Worm (Caenorhabditis elegans) whole organism, late embryonic: Measurements from ENCODE around the gene F37B4.15.

Experiments used
- C38D4.7 ChIP-seq: fragments of 200-800 bp; sonication (Bioruptor generic); optimal IDR thresholded peaks from 2 replicates; lab custom pipeline; 2018; ENCODE audit warnings: mild to moderate bottlenecking, missing genetic modification characterization, moderate library complexity, missing compliant biosample characterization
- Y22D7AL.16 ChIP-seq: sonication (generic microtip); optimal IDR thresholded peaks from 2 replicates; lab custom pipeline; 2016; ENCODE audit warnings: missing genetic modification characterization, missing compliant biosample characterization
- ama-1 ChIP-seq: fragments of 150-350 bp; optimal IDR thresholded peaks from 2 replicates; lab custom pipeline; 2014
- ceh-14 ChIP-seq: sonication (generic microtip); optimal IDR thresholded peaks from 2 replicates; lab custom pipeline; 2016; ENCODE audit warnings: missing genotype, missing genetic modification characterization, missing compliant biosample characterization
- ceh-19 ChIP-seq: fragments of 200-800 bp; sonication (Bioruptor generic); optimal IDR thresholded peaks from 2 replicates; lab custom pipeline; 2018; ENCODE audit warnings: mild to moderate bottlenecking, missing genetic modification characterization, missing compliant biosample characterization
- ceh-22 ChIP-seq: sonication (generic microtip); optimal IDR thresholded peaks from 2 replicates; lab custom pipeline; 2017; ENCODE audit warnings: missing biosample characterization, missing genetic modification characterization
- ceh-34 ChIP-seq: sonication (generic microtip); optimal IDR thresholded peaks from 2 replicates; lab custom pipeline; 2016; ENCODE audit warnings: mild to moderate bottlenecking, missing genetic modification characterization, missing compliant biosample characterization
- ceh-48 ChIP-seq: sonication (generic microtip); optimal IDR thresholded peaks from 2 replicates; lab custom pipeline; 2016; ENCODE audit warnings: missing genetic modification characterization, inconsistent platforms, missing compliant biosample characterization
- ceh-6 ChIP-seq: fragments of 200-800 bp; sonication (Bioruptor generic); optimal IDR thresholded peaks from 2 replicates; lab custom pipeline; 2018; ENCODE audit warnings: mild to moderate bottlenecking, missing genetic modification characterization, missing compliant biosample characterization
- che-1 ChIP-seq: sonication (generic microtip); optimal IDR thresholded peaks from 2 replicates; lab custom pipeline; 2016; ENCODE audit warnings: mild to moderate bottlenecking, missing genetic modification characterization, missing compliant biosample characterization
- dve-1 ChIP-seq: sonication (generic microtip); optimal IDR thresholded peaks from 2 replicates; lab custom pipeline; 2017; ENCODE audit warnings: antibody characterized with exemption, mild to moderate bottlenecking, missing genetic modification characterization, missing compliant biosample characterization
- elt-2 ChIP-seq: sonication (generic microtip); optimal IDR thresholded peaks from 2 replicates; lab custom pipeline; 2016; ENCODE audit warnings: missing genetic modification reagents, missing genetic modification characterization, missing compliant biosample characterization
- elt-4 ChIP-seq: sonication (generic microtip); optimal IDR thresholded peaks from 2 replicates; lab custom pipeline; 2016; ENCODE audit warnings: missing genetic modification characterization, missing compliant biosample characterization
- eyg-1 ChIP-seq: sonication (generic microtip); optimal IDR thresholded peaks from 2 replicates; lab custom pipeline; 2016; ENCODE audit warnings: missing genotype, missing genetic modification characterization, missing compliant biosample characterization
- fax-1 ChIP-seq: sonication (generic microtip); optimal IDR thresholded peaks from 2 replicates; lab custom pipeline; 2016; ENCODE audit warnings: missing genotype, missing genetic modification characterization, missing compliant biosample characterization
- fkh-10 ChIP-seq: fragments of 150-350 bp; optimal IDR thresholded peaks from 2 replicates; lab custom pipeline; 2014; ENCODE audit warnings: missing biosample characterization, missing genetic modification reagents, missing genetic modification characterization
- fkh-6 ChIP-seq: sonication (generic microtip); optimal IDR thresholded peaks from 2 replicates; lab custom pipeline; 2016; ENCODE audit warnings: missing genetic modification characterization, missing compliant biosample characterization
- hlh-13 ChIP-seq: fragments of 200-800 bp; sonication (Bioruptor generic); optimal IDR thresholded peaks from 2 replicates; lab custom pipeline; 2018; ENCODE audit warnings: mild to moderate bottlenecking, missing genetic modification characterization, missing compliant biosample characterization
- hlh-8 ChIP-seq: sonication (generic microtip); optimal IDR thresholded peaks from 2 replicates; lab custom pipeline; 2016; ENCODE audit warnings: missing genotype, missing genetic modification characterization, missing compliant biosample characterization
- lim-6 ChIP-seq: sonication (generic microtip); optimal IDR thresholded peaks from 2 replicates; lab custom pipeline; 2016; ENCODE audit warnings: missing genetic modification characterization, missing compliant biosample characterization
- mec-3 ChIP-seq: sonication (generic microtip); optimal IDR thresholded peaks from 2 replicates; lab custom pipeline; 2016; ENCODE audit warnings: borderline replicate concordance, missing genetic modification characterization, missing compliant biosample characterization
- nfya-1 ChIP-seq: sonication (generic microtip); optimal IDR thresholded peaks from 2 replicates; lab custom pipeline; 2017; ENCODE audit warnings: missing genetic modification characterization, mild to moderate bottlenecking, missing compliant biosample characterization, antibody characterized with exemption, moderate library complexity
- nhr-11 ChIP-seq: fragments of 150-350 bp; optimal IDR thresholded peaks from 2 replicates; lab custom pipeline; 2014; ENCODE audit warnings: missing biosample characterization, missing genetic modification characterization
- npax-4 ChIP-seq: sonication (generic microtip); optimal IDR thresholded peaks from 2 replicates; lab custom pipeline; 2016; ENCODE audit warnings: missing genetic modification characterization, missing compliant biosample characterization
- odd-2 ChIP-seq: sonication (generic microtip); optimal IDR thresholded peaks from 2 replicates; lab custom pipeline; 2017; ENCODE audit warnings: antibody characterized with exemption, mild to moderate bottlenecking, missing genetic modification characterization, missing compliant biosample characterization
- pag-3 ChIP-seq: sonication (generic microtip); optimal IDR thresholded peaks from 2 replicates; lab custom pipeline; 2016; ENCODE audit warnings: missing compliant biosample characterization, missing genetic modification characterization, borderline replicate concordance
- pax-1 ChIP-seq: fragments of 150-350 bp; optimal IDR thresholded peaks from 2 replicates; lab custom pipeline; 2014; ENCODE audit warnings: missing biosample characterization, missing genetic modification characterization
- pros-1 ChIP-seq: fragments of 150-350 bp; optimal IDR thresholded peaks from 2 replicates; lab custom pipeline; 2014; ENCODE audit warnings: missing biosample characterization, missing genetic modification reagents, missing genetic modification characterization
- sdc-2 ChIP-seq: sonication (generic microtip); optimal IDR thresholded peaks from 2 replicates; lab custom pipeline; 2016; ENCODE audit warnings: missing genotype, missing genetic modification characterization, missing compliant biosample characterization
- sox-4 ChIP-seq: sonication (generic microtip); optimal IDR thresholded peaks from 2 replicates; lab custom pipeline; 2017; ENCODE audit warnings: mild to moderate bottlenecking, missing genetic modification characterization, inconsistent platforms, missing compliant biosample characterization
- syd-9 ChIP-seq: sonication (generic microtip); optimal IDR thresholded peaks from 2 replicates; lab custom pipeline; 2016; ENCODE audit warnings: mild to moderate bottlenecking, missing genetic modification characterization, moderate library complexity, missing compliant biosample characterization
- tbx-7 ChIP-seq: sonication (generic microtip); optimal IDR thresholded peaks from 2 replicates; lab custom pipeline; 2016; ENCODE audit warnings: missing genotype, missing genetic modification characterization, missing compliant biosample characterization
- ttx-3 ChIP-seq: sonication (generic microtip); optimal IDR thresholded peaks from 2 replicates; lab custom pipeline; 2016; ENCODE audit warnings: missing genetic modification reagents, missing genetic modification characterization, missing compliant biosample characterization
- unc-3 ChIP-seq, 2 experiments: fragments of 200-800 bp in 1 of 2; sonication (Bioruptor generic) in 1 of 2; sonication (generic microtip) in 1 of 2; conservative IDR thresholded peaks in 1 of 2; optimal IDR thresholded peaks in 1 of 2; 2 replicates each; pipeline versions ENCODE4 v1.3.6 to Lab custom; 2016 to 2022; ENCODE audit warnings: missing compliant biosample characterization in 2 of 2, missing genetic modification characterization in 2 of 2, missing genetic modification reagents in 1 of 2
- unc-42 ChIP-seq: sonication (generic microtip); optimal IDR thresholded peaks from 2 replicates; lab custom pipeline; 2016; ENCODE audit warnings: missing genotype, missing genetic modification characterization, missing compliant biosample characterization
- unc-86 ChIP-seq: sonication (generic microtip); optimal IDR thresholded peaks from 2 replicates; lab custom pipeline; 2016; ENCODE audit warnings: missing genetic modification characterization, missing compliant biosample characterization
- zip-5 ChIP-seq: sonication (generic microtip); optimal IDR thresholded peaks from 2 replicates; lab custom pipeline; 2016; ENCODE audit warnings: missing genetic modification characterization, missing compliant biosample characterization
- ztf-16 ChIP-seq: sonication (generic microtip); optimal IDR thresholded peaks from 2 replicates; lab custom pipeline; 2017; ENCODE audit warnings: missing genetic modification characterization, missing compliant biosample characterization

Gene F37B4.15

ce11 chrV:2891927-2892326, at the start of gene F37B4.15:
F37B4.15 (plus strand) TSS chrV:2892227.
- no peak for TF ChIP-seq unc-3 (GFP tag; conservative IDR thresholded peaks at IDR 0.05; lab: Robert Waterston, UW)
- no peak for TF ChIP-seq unc-3 (tag; optimal IDR thresholded peaks at IDR 0.05; lab: Kevin White, UChicago)
- no peak for TF ChIP-seq C38D4.7
- TF ChIP-seq lim-6 (tag; lab: Kevin White, UChicago), result no peak
- no peak for TF ChIP-seq che-1 (tag; lab: Kevin White, UChicago)
- TF ChIP-seq zip-5, result no peak
- TF ChIP-seq sdc-2, result no peak
- no peak for TF ChIP-seq pax-1
- no peak for TF ChIP-seq unc-42 (tag; lab: Kevin White, UChicago)
- no peak for TF ChIP-seq ama-1 (lab: Kevin White, UChicago)
- no peak for TF ChIP-seq dve-1 (tag; lab: Kevin White, UChicago)
- no peak for TF ChIP-seq unc-86
- no peak for TF ChIP-seq nhr-11 (tag; lab: Kevin White, UChicago)
- no peak for TF ChIP-seq pros-1 (tag; lab: Kevin White, UChicago)
- no peak for TF ChIP-seq fax-1 (tag; lab: Kevin White, UChicago)
- TF ChIP-seq hlh-8 (tag; lab: Kevin White, UChicago), result no peak
- TF ChIP-seq ceh-48 (tag; lab: Kevin White, UChicago), result no peak
- no peak for TF ChIP-seq ttx-3
- TF ChIP-seq tbx-7 (tag; lab: Kevin White, UChicago), result no peak
- TF ChIP-seq sox-4 (tag; lab: Kevin White, UChicago), result no peak
- no peak for TF ChIP-seq ceh-19 (GFP tag; lab: Kevin White, UChicago)

- TF ChIP-seq dve-1 (tag; lab: Kevin White, UChicago), result no peak
- TF ChIP-seq nfya-1, result no peak
- no peak for TF ChIP-seq ceh-6
- no peak for TF ChIP-seq ama-1 (lab: Kevin White, UChicago)
- no peak for TF ChIP-seq ceh-22 (tag; lab: Kevin White, UChicago)
- no peak for TF ChIP-seq ceh-19 (GFP tag; lab: Kevin White, UChicago)
- no peak for TF ChIP-seq zip-5
- no peak for TF ChIP-seq hlh-13 (GFP tag; lab: Kevin White, UChicago)
Observed at ce11 chrV:2845771-2846170, 46.3 kb upstream of the F37B4.15 start, which contains the start of gene srj-44. srj-44 (minus strand) TSS chrV:2845871.

DNA sequence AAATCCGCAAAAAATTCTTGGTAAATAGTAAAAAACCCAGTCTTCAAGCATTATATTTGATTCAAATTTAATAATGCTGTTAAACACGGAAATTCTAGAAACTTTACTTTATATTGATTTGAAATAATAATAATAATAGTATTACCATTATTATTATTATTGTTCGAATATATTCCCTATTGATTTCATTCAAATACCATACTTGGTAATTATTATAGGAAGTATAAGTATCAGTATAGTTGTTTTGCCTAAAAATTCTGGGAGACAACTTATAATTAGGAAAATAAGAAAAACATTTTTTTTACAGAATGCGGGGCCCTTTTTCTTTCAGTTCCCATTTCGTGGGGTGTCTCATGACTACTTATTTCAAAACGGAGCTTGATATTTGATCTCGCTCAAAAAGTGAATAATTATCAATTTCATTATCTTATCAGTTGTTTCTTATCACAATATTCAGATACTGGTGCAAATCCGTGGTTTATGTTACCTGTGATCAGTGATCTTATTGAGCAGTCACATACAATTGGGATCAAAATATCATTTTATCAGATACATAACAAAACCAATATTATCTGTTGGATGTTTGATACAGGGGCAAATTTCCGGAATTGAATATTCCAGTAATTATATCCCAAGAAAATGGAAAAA, 43.6 kb upstream of the F37B4.15 start, which contains the start of gene srj-49:
TSS of gene srj-49 (minus strand) at position 51 of the 648 bp plus-strand sequence.
- TF ChIP-seq elt-2 (peak; percentile 86), ceh-34 (no peak), ceh-14 (tag; lab: Kevin White, UChicago) (no peak)

ce11 chrV:2849071-2849470, 43.0 kb upstream of the F37B4.15 start, which contains the start of gene ugt-53:
ugt-53 (plus strand) TSS chrV:2849343.
- peak; percentile 6 for TF ChIP-seq elt-2
- no peak for TF ChIP-seq mec-3
- TF ChIP-seq ceh-34, result no peak
- no peak for TF ChIP-seq tbx-7 (tag; lab: Kevin White, UChicago)
- TF ChIP-seq pag-3, result no peak

- no peak for TF ChIP-seq odd-2 (tag; lab: Kevin White, UChicago)
- no peak for TF ChIP-seq npax-4 (tag; lab: Kevin White, UChicago)
- no peak for TF ChIP-seq fkh-10 (GFP tag; lab: Kevin White, UChicago)
- TF ChIP-seq fax-1 (tag; lab: Kevin White, UChicago), result no peak
- TF ChIP-seq elt-4 (tag; lab: Kevin White, UChicago), result no peak
- no peak for TF ChIP-seq eyg-1 (tag; lab: Kevin White, UChicago)
- TF ChIP-seq ztf-16, result no peak
- no peak for TF ChIP-seq unc-86
- no peak for TF ChIP-seq hlh-13 (GFP tag; lab: Kevin White, UChicago)
- no peak for TF ChIP-seq syd-9 (tag; lab: Kevin White, UChicago)
- no peak for TF ChIP-seq nhr-11 (tag; lab: Kevin White, UChicago)
- no peak for TF ChIP-seq elt-2
- TF ChIP-seq lim-6 (tag; lab: Kevin White, UChicago), result no peak
- no peak for TF ChIP-seq Y22D7AL.16 (tag; lab: Kevin White, UChicago)
- no peak for TF ChIP-seq fkh-6 (tag; lab: Kevin White, UChicago)
- TF ChIP-seq pax-1, result no peak
Observed at ce11 chrV:2855473-2855872, 36.6 kb upstream of the F37B4.15 start, which contains the start of gene srj-57. srj-57 (minus strand) TSS chrV:2855573.
